Fruit fly (Drosophila melanogaster) whole organism, adult: ENCODE measurements around the gene CG15646.

Experiments
- CG11617 ChIP-seq: fragments of 200-800 bp; sonication (Bioruptor generic); optimal IDR thresholded peaks from 2 replicates; lab custom pipeline; 2017; ENCODE audit warnings: mild to moderate bottlenecking, missing biosample characterization, missing genetic modification reagents, missing genetic modification characterization
- CG1620 ChIP-seq: fragments of 200-800 bp; sonication (Bioruptor generic); optimal IDR thresholded peaks from 2 replicates; lab custom pipeline; 2016; ENCODE audit warnings: missing biosample characterization, missing genetic modification characterization
- CG33017 ChIP-seq: fragments of 200-800 bp; sonication (Bioruptor generic); optimal IDR thresholded peaks from 2 replicates; lab custom pipeline; 2018; ENCODE audit warnings: missing biosample characterization, mild to moderate bottlenecking, missing genetic modification characterization, moderate library complexity
- CG5204 ChIP-seq: fragments of 200-800 bp; sonication (Bioruptor generic); optimal IDR thresholded peaks from 2 replicates; lab custom pipeline; 2016; ENCODE audit warnings: missing biosample characterization, missing genetic modification characterization
- CG7101 ChIP-seq: fragments of 200-800 bp; sonication (Bioruptor generic); optimal IDR thresholded peaks from 2 replicates; lab custom pipeline; 2018; ENCODE audit warnings: missing biosample characterization, mild to moderate bottlenecking, missing genetic modification characterization, moderate library complexity
- Crg-1 ChIP-seq: fragments of 200-800 bp; sonication (Bioruptor generic); optimal IDR thresholded peaks from 2 replicates; lab custom pipeline; 2016; ENCODE audit warnings: missing biosample characterization, missing genetic modification characterization
- Hr96 ChIP-seq: fragments of 200-800 bp; sonication (Bioruptor generic); optimal IDR thresholded peaks from 2 replicates; lab custom pipeline; 2016; ENCODE audit warnings: missing biosample characterization, missing genetic modification characterization
- cnc ChIP-seq, 2 experiments: fragments of >200 bp; optimal IDR thresholded peaks; 2 replicates each; lab custom pipeline; 2017

DNA sequence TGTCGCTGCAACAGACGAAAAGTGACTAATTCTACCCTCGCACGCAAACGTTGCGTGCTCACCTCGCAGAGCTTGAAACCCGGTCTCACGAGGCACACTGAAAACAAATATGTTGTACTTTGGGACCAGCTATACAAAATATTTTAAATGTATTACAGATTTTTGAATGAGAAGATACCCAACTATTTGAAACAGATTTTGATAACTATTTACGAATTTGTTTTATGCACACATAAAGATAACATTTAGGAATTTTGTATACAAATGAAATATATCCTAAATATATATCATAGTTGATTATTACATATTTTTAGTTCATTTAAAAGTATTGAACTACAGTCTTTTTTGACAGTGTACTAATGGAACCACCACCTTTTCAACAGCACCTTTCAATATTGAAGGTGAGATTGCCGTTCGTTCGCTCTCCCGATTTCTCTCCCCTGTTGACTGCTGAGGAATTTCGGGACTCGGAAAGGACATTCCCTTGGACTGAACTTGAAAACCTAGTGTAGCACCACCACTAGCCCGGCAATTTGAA lies at the start of gene CG15646:
- TF ChIP-seq Hr96 (GFP tag; lab: Kevin White, UChicago), result no peak
- TF ChIP-seq CG7101 (tag; lab: Kevin White, UChicago), result no peak
- no peak for TF ChIP-seq cnc (optimal IDR thresholded peaks at IDR 0.05; lab: Kevin White, UChicago)
- TF ChIP-seq CG1620 (GFP tag; lab: Kevin White, UChicago), result no peak
- no peak for TF ChIP-seq CG33017 (tag; lab: Kevin White, UChicago)
- TF ChIP-seq CG11617 (GFP tag; lab: Kevin White, UChicago), result no peak
- no peak for TF ChIP-seq Crg-1
- no peak for TF ChIP-seq CG5204 (GFP tag; lab: Kevin White, UChicago)
